Worm (Caenorhabditis elegans) whole organism, late embryonic: Measurements from ENCODE around the gene ZC155.4.
A peak's percentile ranks its signal among the peaks of the same experiment; 100 is the strongest.

ENCODE experiments used
- ama-1 ChIP-seq: fragments of 150-350 bp; optimal IDR thresholded peaks from 2 replicates; lab custom pipeline; 2014
- ets-4 ChIP-seq: sonication (generic microtip); optimal IDR thresholded peaks from 2 replicates; lab custom pipeline; 2016; ENCODE audit warnings: missing genetic modification characterization, missing compliant biosample characterization
- hlh-30 ChIP-seq: sonication (generic microtip); optimal IDR thresholded peaks from 2 replicates; lab custom pipeline; 2017; ENCODE audit warnings: antibody characterized with exemption, missing genetic modification characterization, missing compliant biosample characterization; ENCODE audit not compliant: insufficient read depth
- lim-6 ChIP-seq: sonication (generic microtip); optimal IDR thresholded peaks from 2 replicates; lab custom pipeline; 2016; ENCODE audit warnings: missing genetic modification characterization, missing compliant biosample characterization
- nfya-1 ChIP-seq: sonication (generic microtip); optimal IDR thresholded peaks from 2 replicates; lab custom pipeline; 2017; ENCODE audit warnings: missing genetic modification characterization, mild to moderate bottlenecking, missing compliant biosample characterization, antibody characterized with exemption, moderate library complexity
- ref-2 ChIP-seq: sonication (generic microtip); optimal IDR thresholded peaks from 2 replicates; lab custom pipeline; 2016; ENCODE audit warnings: missing genetic modification characterization, missing compliant biosample characterization

DNA sequence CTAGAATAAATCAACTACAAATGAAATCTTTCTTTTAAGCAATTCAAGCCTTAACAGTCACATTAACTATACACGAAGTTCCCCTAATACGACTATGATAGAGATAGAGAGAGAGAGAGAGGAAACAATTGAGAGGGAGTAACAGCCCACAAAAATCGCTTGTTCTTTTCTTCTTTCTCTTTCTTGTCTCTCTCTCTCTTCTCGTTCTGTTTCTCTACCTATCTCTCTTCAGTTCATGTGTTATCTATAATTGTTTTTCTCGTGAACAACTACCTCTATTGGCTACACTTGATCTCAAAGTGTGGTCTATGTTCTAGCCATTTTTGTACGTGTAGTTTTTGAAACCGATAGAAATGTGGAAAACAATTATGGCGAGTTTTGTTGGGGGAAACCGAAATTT lies 12.6 kb downstream of the ZC155.4 start:
- TF ChIP-seq ref-2 (tag; lab: Kevin White, UChicago) (no peak), hlh-30 (tag; lab: Kevin White, UChicago) (no peak), ama-1 (no peak), ets-4 (peak; percentile 34), nfya-1 (peak; percentile 66), lim-6 (tag; lab: Kevin White, UChicago) (no peak)
